Worm (Caenorhabditis elegans): ENCODE measurements around the gene C06B3.16.

ce11 chrV:13946385-13947019, 15.2 kb downstream of the C06B3.16 start, which contains the start of the genes srx-10 and clec-226:
- TF ChIP-seq ceh-36 (tag; optimal IDR thresholded peaks at IDR 0.05) = no peak
- no peak for TF ChIP-seq aly-1 (tag; optimal IDR thresholded peaks at IDR 0.05)
- no peak for TF ChIP-seq B0310.2 (tag; optimal IDR thresholded peaks at IDR 0.05)
- no peak for TF ChIP-seq tbx-11 (GFP tag; IDR thresholded peaks at IDR 0.05)
- TF ChIP-seq hmbx-1 (tag; optimal IDR thresholded peaks at IDR 0.05) = no peak
- no peak for TF ChIP-seq pes-1 (GFP tag; IDR thresholded peaks at IDR 0.05)
- TF ChIP-seq ceh-13 (GFP tag; optimal IDR thresholded peaks at IDR 0.05) = no peak

Measured in whole organism, early embryonic.